Fruit fly (Drosophila melanogaster) Kc167 (cell line): Measurements from ENCODE around the gene AdamTS-A.

Experiments used
- Myc ChIP-seq: fragments of >200 bp; optimal IDR thresholded peaks from 2 replicates; lab custom pipeline; 2017; ENCODE audit warnings: missing external identifiers
- ttk ChIP-seq: sonication (Bioruptor generic); optimal IDR thresholded peaks from 2 replicates; lab custom pipeline; 2017; ENCODE audit warnings: missing external identifiers

dm6 chr3R:15406393-15406792 is 69.6 kb downstream of the AdamTS-A start:
- TF ChIP-seq ttk (lab: Kevin White, UChicago), result no peak
- TF ChIP-seq Myc, result no peak
